Worm (Caenorhabditis elegans) whole organism, L2 larva: ENCODE measurements around the gene puf-6.

Experiments
- ZK546.5 ChIP-seq: sonication (generic microtip); optimal IDR thresholded peaks from 2 replicates; lab custom pipeline; 2017; ENCODE audit warnings: missing biosample characterization, missing genetic modification characterization
- aly-2 ChIP-seq: fragments of 150-350 bp; optimal IDR thresholded peaks from 2 replicates; lab custom pipeline; 2014; ENCODE audit warnings: missing biosample characterization, missing genetic modification characterization
- ceh-16 ChIP-seq: fragments of 150-350 bp; optimal IDR thresholded peaks from 2 replicates; lab custom pipeline; 2014; ENCODE audit warnings: missing biosample characterization, missing genetic modification characterization
- egl-27 ChIP-seq: sonication (generic microtip); optimal IDR thresholded peaks from 3 replicates; lab custom pipeline; 2017; ENCODE audit warnings: missing biosample characterization, missing genetic modification reagents, missing genetic modification characterization
- elt-3 ChIP-seq: sonication (generic microtip); optimal IDR thresholded peaks from 2 replicates; lab custom pipeline; 2017; ENCODE audit warnings: missing biosample characterization, missing genetic modification characterization
- lin-39 ChIP-seq: fragments of 150-350 bp; optimal IDR thresholded peaks from 2 replicates; lab custom pipeline; 2014; ENCODE audit warnings: missing biosample characterization, missing genetic modification reagents, missing genetic modification characterization
- mdl-1 ChIP-seq, 2 experiments: fragments of 150-350 bp in 1 of 2; sonication (generic microtip) in 1 of 2; optimal IDR thresholded peaks; 2 replicates each; lab custom pipeline; 2017; ENCODE audit warnings: missing biosample characterization in 2 of 2, missing genetic modification characterization in 2 of 2

ce11 chrII:13066777-13067290 is 23.6 kb upstream of the puf-6 start:
- TF ChIP-seq ceh-16 (no peak), egl-27 (tag; lab: Kevin White, UChicago) (no peak), lin-39 (no peak), mdl-1 (tag; optimal IDR thresholded peaks at IDR 0.05; lab: Kevin White, UChicago) (no peak), ZK546.5 (no peak), aly-2 (no peak), elt-3 (no peak)
